Worm (Caenorhabditis elegans): ENCODE results near the gene srj-15.

ce11 chrV:2004659-2005058, 40.0 kb upstream of the srj-15 start, which contains the start of gene cysl-4:
- no peak for TF ChIP-seq elt-2 (tag; optimal IDR thresholded peaks at IDR 0.05)
- TF ChIP-seq ceh-9 (tag; optimal IDR thresholded peaks at IDR 0.05): no peak
- no peak for TF ChIP-seq jun-1 (tag; optimal IDR thresholded peaks at IDR 0.05)

All from whole organism, L3 larva.